Worm (Caenorhabditis elegans) whole organism, midembryonic: ENCODE results near the gene mrps-14.

Source experiments
- T22C8.4 ChIP-seq: fragments of 200-800 bp; sonication (Bioruptor generic); IDR thresholded peaks from 2 replicates; pipeline ENCODE4 v1.3.6; 2022; ENCODE audit warnings: missing genetic modification characterization, missing compliant biosample characterization
- cog-1 ChIP-seq: sonication (generic microtip); optimal IDR thresholded peaks from 2 replicates; lab custom pipeline; 2016; ENCODE audit warnings: missing genetic modification characterization, missing compliant biosample characterization
- flt-1 ChIP-seq: fragments of 200-800 bp; sonication (Bioruptor generic); IDR thresholded peaks from 2 replicates; pipeline ENCODE4 v1.3.6; 2022; ENCODE audit warnings: missing genetic modification characterization, missing compliant biosample characterization
- klf-2 ChIP-seq: fragments of 200-800 bp; sonication (Bioruptor generic); conservative IDR thresholded peaks from 2 replicates; pipeline ENCODE4 v1.3.6; 2022; ENCODE audit warnings: missing genetic modification reagents, missing genetic modification characterization, missing compliant biosample characterization
- med-1 ChIP-seq: sonication (generic microtip); optimal IDR thresholded peaks from 2 replicates; lab custom pipeline; 2017; ENCODE audit warnings: missing genetic modification characterization, mild to moderate bottlenecking, missing compliant biosample characterization, antibody characterized with exemption, missing genetic modification reagents; ENCODE audit not compliant: insufficient read depth
- ref-1 ChIP-seq: fragments of 200-800 bp; sonication (Bioruptor generic); conservative IDR thresholded peaks from 2 replicates; pipeline ENCODE4 v1.3.6; 2022; ENCODE audit warnings: missing genetic modification reagents, missing genetic modification characterization, missing compliant biosample characterization
- tab-1 ChIP-seq: fragments of 200-800 bp; sonication (Bioruptor generic); IDR thresholded peaks from 2 replicates; pipeline ENCODE4 v1.3.6; 2022; ENCODE audit warnings: missing genetic modification characterization, missing compliant biosample characterization
- ztf-23 ChIP-seq: fragments of 200-800 bp; sonication (Bioruptor generic); IDR thresholded peaks from 2 replicates; pipeline ENCODE4 v1.3.6; 2022; ENCODE audit warnings: missing genetic modification reagents, missing genetic modification characterization, missing compliant biosample characterization
- ztf-29 ChIP-seq: fragments of 200-800 bp; sonication (Bioruptor generic); IDR thresholded peaks from 2 replicates; pipeline ENCODE4 v1.3.6; 2022; ENCODE audit warnings: missing genetic modification reagents, missing genetic modification characterization, missing compliant biosample characterization

Gene mrps-14

DNA sequence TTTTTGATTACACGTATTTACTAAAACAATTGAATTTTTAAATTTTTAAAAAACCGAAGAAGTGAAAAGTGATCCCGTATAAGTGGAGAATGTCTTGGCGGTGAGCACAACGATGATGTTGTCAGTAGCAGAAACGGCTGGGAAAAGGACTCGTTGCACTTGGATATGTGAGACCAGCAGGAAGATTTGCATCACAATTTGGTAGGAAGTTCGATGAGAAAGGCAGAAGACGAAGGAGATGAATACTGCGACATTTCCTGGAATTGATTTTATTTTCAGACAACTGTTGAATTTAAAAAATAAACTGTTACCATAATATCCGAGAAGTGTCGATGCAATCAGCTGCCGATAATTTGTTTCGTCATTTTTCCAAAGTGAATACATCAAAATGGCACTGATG, 42.4 kb downstream of the mrps-14 start, which contains the start of gene R05H5.4:
Gene R05H5.4, minus strand, starts transcription at position 101 of the 400 bp plus-strand sequence.
- TF ChIP-seq klf-2 (GFP tag; lab: Robert Waterston, UW) (no peak), med-1 (GFP tag; lab: Kevin White, UChicago) (no peak), T22C8.4 (GFP tag; lab: Robert Waterston, UW) (no peak), tab-1 (GFP tag; lab: Robert Waterston, UW) (no peak), cog-1 (no peak), ztf-29 (GFP tag; lab: Robert Waterston, UW) (no peak), flt-1 (GFP tag; lab: Robert Waterston, UW) (no peak), ztf-23 (GFP tag; lab: Robert Waterston, UW) (no peak), ref-1 (no peak)

DNA sequence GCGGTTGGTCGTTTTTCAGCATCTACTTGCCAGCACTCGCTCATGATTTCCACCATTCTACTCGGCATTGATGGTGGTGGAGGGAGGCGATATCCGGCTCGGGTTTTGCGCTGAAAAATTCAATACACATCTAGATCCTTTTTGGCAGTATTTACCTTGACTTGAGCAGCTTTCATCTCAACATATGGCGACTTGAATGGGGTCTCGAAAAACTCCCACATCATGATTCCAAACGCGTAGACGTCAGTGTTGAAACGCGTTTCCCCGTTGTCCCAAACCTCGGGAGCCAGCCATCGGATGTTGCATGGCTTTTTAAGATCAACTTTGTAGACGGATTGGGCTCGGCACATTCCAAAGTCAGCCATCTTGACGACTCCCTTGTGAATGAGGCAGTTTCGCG, 43.8 kb downstream of the mrps-14 start:
- no peak for TF ChIP-seq ref-1

DNA sequence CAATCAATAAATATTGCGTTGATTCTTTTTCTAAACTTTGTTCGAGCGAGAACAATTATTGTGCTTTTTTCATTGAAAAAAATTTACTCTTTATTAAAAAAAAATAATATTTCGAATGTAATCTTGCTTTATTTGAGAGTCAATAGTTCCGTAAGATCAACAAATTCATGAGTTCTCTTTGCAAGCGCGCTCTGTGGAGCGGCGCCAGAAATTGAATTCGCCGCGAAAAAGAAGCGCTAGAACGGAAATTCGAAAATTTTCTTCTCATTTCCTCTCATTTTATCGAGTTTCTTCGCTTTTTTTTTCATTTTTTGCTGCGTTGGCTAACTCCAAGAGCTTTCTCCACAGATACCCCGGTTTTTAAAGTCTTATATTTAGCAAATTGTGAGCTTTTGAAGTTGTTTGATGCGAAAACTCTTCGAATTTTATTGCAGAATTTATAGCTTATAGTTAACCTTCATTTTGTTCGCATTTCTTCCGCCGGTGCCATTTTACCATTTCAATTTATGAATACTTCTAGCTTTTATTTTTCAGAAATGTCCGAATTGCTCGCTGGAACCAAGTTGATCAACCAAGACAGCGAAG, 45.1 kb downstream of the mrps-14 start, which contains the start of gene R05H5.3:
Gene R05H5.3, plus strand, starts transcription at position 535 of the 585 bp plus-strand sequence.
- no peak for TF ChIP-seq cog-1
- no peak for TF ChIP-seq T22C8.4 (GFP tag; lab: Robert Waterston, UW)
- no peak for TF ChIP-seq ztf-29 (GFP tag; lab: Robert Waterston, UW)
- no peak for TF ChIP-seq ztf-23 (GFP tag; lab: Robert Waterston, UW)
- no peak for TF ChIP-seq med-1 (GFP tag; lab: Kevin White, UChicago)
- TF ChIP-seq flt-1 (GFP tag; lab: Robert Waterston, UW) = no peak
- TF ChIP-seq klf-2 (GFP tag; lab: Robert Waterston, UW) = no peak
- no peak for TF ChIP-seq ref-1
- no peak for TF ChIP-seq tab-1 (GFP tag; lab: Robert Waterston, UW)

DNA sequence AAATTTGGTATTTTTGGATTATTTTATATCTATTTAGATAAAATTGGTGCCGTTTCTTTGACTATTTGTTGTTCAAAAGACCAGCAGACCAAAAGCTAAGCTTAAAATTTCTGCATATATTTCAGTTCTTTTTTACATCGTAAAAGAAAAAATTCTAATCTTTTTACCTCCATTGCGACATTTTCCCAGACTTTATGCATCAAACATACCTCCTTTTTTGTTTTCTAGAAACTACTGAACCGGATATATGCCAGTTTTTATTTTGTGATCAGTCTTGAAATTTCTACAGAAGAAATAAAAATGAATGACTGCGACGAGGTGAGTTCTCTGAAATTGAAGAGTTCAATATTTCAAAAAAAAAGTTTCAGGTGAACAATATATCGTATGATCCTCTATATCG, 47.7 kb downstream of the mrps-14 start, which contains the start of gene srb-6:
Gene srb-6, plus strand, starts transcription at position 301 of the 400 bp plus-strand sequence.
- TF ChIP-seq med-1 (GFP tag; lab: Kevin White, UChicago) (no peak), flt-1 (GFP tag; lab: Robert Waterston, UW) (no peak), klf-2 (GFP tag; lab: Robert Waterston, UW) (no peak), ztf-23 (GFP tag; lab: Robert Waterston, UW) (no peak)

DNA sequence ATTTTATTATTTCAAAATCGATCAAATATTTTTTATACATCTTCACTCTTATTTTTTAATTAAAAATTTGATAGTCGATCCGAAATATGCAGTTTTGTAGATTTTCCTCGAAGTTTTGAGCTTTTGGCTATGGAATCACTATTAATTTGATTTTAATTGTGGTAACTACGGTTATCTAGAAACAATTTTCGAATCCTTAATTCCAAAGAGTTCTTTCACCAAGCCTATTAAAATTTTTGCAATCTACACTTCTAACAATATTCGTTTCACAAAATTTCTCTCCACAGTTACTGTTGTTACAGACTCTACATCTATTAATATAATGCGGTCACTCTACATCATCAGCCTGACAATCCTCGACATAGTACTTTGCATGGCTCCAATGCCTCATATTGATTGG, 50.1 kb downstream of the mrps-14 start, which contains the start of gene R05H5.7:
Gene R05H5.7, plus strand, starts transcription at position 301 of the 400 bp plus-strand sequence.
- TF ChIP-seq T22C8.4 (GFP tag; lab: Robert Waterston, UW) (no peak), tab-1 (GFP tag; lab: Robert Waterston, UW) (no peak), med-1 (GFP tag; lab: Kevin White, UChicago) (no peak), ztf-23 (GFP tag; lab: Robert Waterston, UW) (no peak), ztf-29 (GFP tag; lab: Robert Waterston, UW) (no peak), ref-1 (no peak), flt-1 (GFP tag; lab: Robert Waterston, UW) (no peak), cog-1 (no peak), klf-2 (GFP tag; lab: Robert Waterston, UW) (no peak)
